Worm (Caenorhabditis elegans): ENCODE results near the gene F09E5.14.
"Not testable (repeated sequence)": the region's sequence is repeated elsewhere in the genome, so short reads cannot be mapped to it uniquely, and the experiment has no call there.

Gene F09E5.14

DNA sequence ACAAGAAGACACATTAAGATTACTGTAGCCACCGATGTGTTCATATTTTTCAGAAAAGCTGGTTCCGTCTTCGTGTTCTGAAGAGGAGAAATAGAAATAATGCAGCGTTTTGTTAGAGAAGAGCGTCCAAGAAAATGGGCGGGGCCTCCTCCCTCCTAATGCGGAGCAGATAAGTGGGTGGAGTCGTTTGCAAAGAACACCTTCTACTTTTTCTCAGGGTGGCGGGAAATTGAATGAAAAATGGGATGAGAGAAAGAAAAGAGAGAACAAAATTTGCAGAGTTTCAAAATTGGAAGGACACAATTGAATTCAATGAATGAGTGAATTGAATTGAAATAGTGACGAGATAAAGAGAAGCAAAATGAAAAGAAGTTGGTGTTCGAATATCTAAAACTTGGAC lies 21.0 kb upstream of the F09E5.14 start, which contains the start of gene F09E5.16:
Gene F09E5.16, minus strand, starts transcription at position 101 of the 400 bp plus-strand sequence.
- no peak for TF ChIP-seq W03F9.2 (tag; optimal IDR thresholded peaks at IDR 0.05)
- no peak for TF ChIP-seq dao-5 (tag; optimal IDR thresholded peaks at IDR 0.05)
- no peak for TF ChIP-seq him-1 (tag; optimal IDR thresholded peaks at IDR 0.05)

DNA sequence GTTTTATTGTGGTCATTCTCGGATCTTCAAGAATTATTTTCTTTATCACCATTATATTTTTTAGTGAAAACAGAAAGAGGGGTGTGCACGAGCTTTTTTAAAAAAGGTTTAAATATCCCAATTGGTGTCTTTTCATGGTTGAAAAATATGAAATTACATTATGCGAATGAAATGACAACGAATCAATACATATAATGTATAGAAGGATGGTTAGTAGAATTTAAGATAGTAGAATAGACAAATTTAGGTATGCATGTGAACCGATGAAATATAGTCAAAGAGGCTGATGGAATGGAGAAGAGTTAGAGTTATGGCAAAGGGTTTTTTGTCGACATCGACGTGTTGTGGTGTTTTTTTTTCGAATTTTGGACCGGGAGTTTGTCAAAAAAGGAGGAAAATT lies 19.8 kb upstream of the F09E5.14 start:
- no peak for TF ChIP-seq him-1 (tag; optimal IDR thresholded peaks at IDR 0.05)
- no peak for TF ChIP-seq dao-5 (tag; optimal IDR thresholded peaks at IDR 0.05)
- no peak for TF ChIP-seq W03F9.2 (tag; optimal IDR thresholded peaks at IDR 0.05)

DNA sequence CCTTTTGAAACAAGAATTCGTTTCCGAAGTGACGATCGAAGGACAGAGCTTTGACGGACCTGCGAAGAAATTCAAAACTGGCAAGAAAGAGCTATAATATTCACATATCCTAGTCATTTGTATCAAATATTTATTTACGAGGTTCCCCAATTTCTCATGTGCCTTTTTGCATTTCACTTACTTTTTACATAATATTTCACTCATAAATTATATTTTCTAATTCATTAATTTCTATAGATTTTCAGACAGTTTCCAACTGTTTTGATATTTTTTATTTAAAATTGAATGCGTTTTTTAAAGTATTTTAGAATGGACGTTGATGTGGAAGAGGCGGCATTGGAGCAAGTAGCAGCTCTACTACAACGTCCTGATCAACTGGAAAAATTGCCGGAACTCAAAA lies 14.6 kb upstream of the F09E5.14 start, which contains the start of gene sec-6:
Gene sec-6, plus strand, starts transcription at position 301 of the 400 bp plus-strand sequence.
- TF ChIP-seq him-1 (tag; optimal IDR thresholded peaks at IDR 0.05) = no peak
- TF ChIP-seq W03F9.2 (tag; optimal IDR thresholded peaks at IDR 0.05) = no peak
- TF ChIP-seq dao-5 (tag; optimal IDR thresholded peaks at IDR 0.05) = no peak

DNA sequence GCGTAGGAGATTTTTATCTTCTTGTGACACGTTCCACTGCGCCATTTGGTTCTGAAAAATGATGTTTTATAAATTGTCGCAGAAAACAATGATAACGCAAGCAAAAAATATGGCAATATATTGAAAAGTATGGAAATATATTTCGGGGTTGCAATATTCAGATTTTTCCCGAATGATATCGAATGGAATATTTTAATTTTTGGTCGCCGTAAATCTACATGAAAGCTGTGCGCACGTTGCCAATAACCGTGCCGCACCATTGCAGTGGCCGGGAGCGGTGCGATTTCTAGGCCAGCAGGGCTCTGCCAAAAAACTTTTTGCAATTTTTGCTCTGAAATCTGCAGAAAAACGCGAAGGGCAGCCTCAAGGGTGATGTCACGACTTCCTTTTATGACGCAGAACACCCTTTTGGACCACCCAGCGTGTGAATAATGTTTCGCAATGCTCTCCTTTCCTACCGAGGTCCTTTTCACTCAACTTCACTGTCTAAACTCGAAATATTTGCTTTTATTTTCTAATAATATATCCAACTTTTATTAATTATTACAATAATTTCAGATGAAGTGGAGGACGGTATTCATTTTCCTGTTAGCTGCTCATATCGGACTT lies 13.6 kb upstream of the F09E5.14 start, which contains the start of the genes F09E5.11 and bmy-1:
Gene F09E5.11, minus strand, starts transcription at position 51 of the 609 bp plus-strand sequence.
Gene bmy-1, plus strand, starts transcription at position 559 of the 609 bp plus-strand sequence.
- peak; percentile 38 for TF ChIP-seq him-1 (tag; optimal IDR thresholded peaks at IDR 0.05)
- peak; percentile 67 for TF ChIP-seq W03F9.2 (tag; optimal IDR thresholded peaks at IDR 0.05)
- TF ChIP-seq dao-5 (tag; optimal IDR thresholded peaks at IDR 0.05) = no peak

DNA sequence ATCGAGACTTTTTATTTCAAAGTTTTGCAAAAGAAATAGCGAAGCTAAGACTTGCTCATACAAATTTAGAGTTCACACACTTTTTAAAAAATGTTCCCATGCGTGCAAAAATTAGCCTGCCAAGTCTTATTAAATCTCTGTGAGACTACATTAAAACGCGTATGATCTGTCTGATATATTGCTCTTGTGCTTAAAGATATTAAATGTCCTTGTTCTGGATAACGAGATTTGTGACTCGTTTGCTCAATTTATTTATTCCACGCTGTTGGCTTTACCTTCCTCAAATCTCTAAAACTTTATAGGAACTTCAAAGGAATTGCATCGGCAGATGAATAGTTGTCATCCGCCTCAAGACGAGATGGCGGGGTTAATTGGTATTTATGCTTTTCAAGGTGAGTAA lies 10.7 kb upstream of the F09E5.14 start, which contains the start of gene srg-69:
Gene srg-69, plus strand, starts transcription at position 301 of the 400 bp plus-strand sequence.
- no peak for TF ChIP-seq dao-5 (tag; optimal IDR thresholded peaks at IDR 0.05)

DNA sequence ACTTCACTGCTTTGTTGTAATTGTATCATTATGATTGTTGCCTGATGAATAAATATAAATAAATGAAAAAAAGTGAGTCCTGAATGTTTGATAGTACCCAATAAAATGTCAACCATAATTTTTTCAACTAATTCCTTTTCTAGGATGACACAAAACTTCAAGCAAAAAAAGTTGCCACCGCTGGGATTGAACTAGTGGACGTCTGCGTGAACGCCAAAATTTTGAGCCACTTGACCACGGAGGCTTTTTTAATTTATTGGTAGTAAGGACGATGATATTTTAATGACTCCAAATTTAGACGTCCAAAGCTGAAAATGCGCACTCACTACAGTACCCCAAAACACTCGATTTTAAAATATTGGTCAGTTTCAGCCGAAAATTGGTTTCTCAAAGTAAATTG lies 9.0 kb upstream of the F09E5.14 start:
- TF ChIP-seq dao-5 (tag; optimal IDR thresholded peaks at IDR 0.05) (peak; percentile 46), W03F9.2 (tag; optimal IDR thresholded peaks at IDR 0.05) (no peak)

DNA sequence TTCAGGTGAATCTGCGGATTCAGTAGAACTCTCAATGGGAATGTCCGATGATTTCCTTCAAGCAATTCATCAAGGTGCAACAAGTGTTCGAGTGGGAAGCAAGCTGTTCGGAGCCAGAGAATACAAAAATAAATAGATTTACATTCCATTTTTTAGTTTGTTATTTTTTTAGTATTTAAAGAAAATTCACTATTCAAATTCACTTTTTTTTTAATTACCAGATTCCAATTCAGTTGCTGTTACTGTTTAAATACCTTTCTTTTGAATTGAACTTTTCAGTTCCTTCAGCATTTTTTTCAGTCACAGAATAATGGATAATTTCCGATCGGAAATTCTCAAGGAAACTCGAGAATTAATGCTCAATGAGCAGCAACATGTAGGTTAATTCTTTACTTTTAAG lies 7.1 kb upstream of the F09E5.14 start, which contains the start of gene F09E5.7:
Gene F09E5.7, plus strand, starts transcription at position 301 of the 400 bp plus-strand sequence.
- no peak for TF ChIP-seq W03F9.2 (tag; optimal IDR thresholded peaks at IDR 0.05)

DNA sequence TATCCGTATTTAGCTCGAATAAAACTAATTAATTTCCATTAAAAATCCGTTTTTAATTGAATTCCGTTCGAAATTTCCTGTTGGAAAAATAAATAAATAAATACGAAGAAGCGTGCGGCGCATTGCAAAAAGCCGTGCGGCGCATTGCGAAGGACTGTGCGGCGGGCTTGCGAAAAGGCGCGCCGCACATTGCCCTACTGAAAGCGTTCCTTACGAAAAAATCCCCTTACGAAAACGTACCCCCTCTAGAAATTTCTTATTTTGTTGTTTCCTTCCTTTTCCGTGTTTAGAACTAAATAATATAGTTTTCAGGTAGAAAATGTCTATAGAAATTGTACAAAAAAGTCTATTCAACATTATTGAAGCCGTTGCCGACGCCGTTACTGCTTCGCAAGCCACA lies 5.7 kb upstream of the F09E5.14 start, which contains the start of gene F09E5.8:
Gene F09E5.8, plus strand, starts transcription at position 313 of the 400 bp plus-strand sequence.
- TF ChIP-seq him-1, W03F9.2, dao-5 (tag; optimal IDR thresholded peaks at IDR 0.05): not testable (repeated sequence)

DNA sequence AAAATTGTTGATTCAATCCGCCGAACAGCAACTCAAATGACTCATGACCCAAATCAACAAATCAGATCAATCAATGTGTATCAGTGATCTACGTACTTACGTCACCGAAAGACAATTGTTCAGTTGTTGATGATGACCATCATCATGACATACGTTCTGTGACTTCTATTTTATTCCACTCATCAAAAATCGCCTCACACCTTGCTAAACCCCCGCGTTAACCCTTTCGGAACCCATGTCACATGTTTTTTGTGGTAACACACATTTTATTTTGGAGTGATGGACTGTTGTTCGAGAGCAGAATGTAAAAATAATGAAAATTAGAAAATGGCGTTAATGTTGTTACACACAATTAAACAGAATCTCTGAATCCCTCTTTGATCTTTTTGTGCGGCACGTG lies 2.3 kb downstream of the F09E5.14 start:
- no peak for TF ChIP-seq dao-5 (tag; optimal IDR thresholded peaks at IDR 0.05)
- no peak for TF ChIP-seq him-1 (tag; optimal IDR thresholded peaks at IDR 0.05)
- TF ChIP-seq W03F9.2 (tag; optimal IDR thresholded peaks at IDR 0.05) = no peak

DNA sequence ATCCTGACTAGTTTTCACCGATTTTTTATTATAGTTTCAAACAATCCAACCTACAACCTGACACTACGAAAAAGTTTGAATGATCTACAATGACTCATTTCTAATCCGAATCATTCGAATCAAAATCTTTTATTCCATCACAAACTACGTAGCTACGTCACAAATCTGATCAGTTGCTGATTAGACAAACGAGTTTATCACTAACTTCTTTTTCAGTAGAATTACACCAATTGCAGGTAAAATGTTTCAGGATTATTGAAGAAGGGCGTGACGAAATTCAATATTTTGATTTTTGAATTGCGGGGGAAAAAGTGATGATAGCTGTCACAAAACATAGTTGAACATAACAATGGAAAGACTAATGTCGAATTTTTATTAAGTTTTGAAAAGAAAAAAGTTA lies 3.1 kb downstream of the F09E5.14 start:
- TF ChIP-seq dao-5 (tag; optimal IDR thresholded peaks at IDR 0.05) (no peak), W03F9.2 (tag; optimal IDR thresholded peaks at IDR 0.05) (no peak), him-1 (tag; optimal IDR thresholded peaks at IDR 0.05) (no peak)

DNA sequence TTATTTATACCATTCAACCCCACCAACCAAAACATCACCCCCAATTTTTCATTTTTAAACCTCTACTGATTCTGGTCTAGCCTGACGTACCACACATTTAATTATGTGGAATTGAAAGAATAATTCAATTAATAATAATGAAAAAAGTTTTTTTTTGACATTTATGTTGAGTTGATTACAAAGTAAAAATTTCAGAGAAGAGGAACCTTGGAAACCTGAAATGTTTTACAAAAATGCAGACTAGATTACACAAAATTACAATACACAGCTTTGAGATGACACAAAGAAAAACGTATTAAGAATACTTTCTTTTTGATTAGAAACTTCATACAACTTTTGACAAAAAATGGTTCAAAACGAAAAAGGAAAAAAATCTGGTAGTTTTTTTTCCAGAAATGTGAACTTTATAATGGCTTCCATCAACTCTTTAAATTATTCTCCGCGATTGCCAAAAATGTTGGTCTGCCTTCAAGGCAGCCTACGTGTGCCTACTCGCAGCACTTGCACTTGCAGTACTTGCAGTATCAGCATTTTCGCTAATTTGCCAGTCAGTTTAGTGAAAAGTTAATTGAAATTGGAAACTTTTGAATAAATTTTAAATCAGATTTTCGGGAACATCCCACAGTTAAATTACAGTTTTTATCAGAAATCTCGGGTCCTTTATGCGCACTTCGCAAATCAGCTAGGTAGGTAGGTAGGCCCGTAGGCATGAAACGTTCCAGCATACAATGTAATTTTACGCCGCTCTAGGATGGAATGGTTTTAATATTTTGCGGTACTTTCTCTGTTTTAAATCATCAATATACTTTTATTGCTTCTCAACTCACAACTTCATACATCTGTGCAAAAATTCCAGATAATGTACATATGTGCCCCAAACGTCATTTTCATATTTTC lies 3.8 kb downstream of the F09E5.14 start:
- TF ChIP-seq W03F9.2 (tag; optimal IDR thresholded peaks at IDR 0.05) (no peak), him-1 (tag; optimal IDR thresholded peaks at IDR 0.05) (peak; percentile 60)

DNA sequence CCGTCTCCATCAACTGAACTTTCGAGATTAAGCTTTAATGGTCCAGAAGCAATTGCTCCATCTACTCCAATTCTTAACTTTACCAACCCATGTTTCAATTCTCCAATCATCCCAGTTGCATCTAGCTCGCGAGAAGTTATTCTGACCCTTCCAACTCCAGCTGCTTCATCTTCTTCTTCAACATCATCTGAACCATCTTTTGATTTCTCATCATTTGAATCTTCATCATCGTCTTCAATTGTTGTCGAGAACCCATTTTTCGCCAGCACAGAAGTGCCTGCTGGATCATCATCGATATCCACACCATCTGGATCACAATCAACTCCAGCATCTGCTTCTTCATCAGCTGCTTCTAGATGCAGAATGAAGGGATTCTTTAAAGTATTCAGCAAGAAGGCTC lies 5.1 kb downstream of the F09E5.14 start:
- TF ChIP-seq him-1 (tag; optimal IDR thresholded peaks at IDR 0.05) = no peak
- no peak for TF ChIP-seq W03F9.2 (tag; optimal IDR thresholded peaks at IDR 0.05)
- no peak for TF ChIP-seq dao-5 (tag; optimal IDR thresholded peaks at IDR 0.05)

DNA sequence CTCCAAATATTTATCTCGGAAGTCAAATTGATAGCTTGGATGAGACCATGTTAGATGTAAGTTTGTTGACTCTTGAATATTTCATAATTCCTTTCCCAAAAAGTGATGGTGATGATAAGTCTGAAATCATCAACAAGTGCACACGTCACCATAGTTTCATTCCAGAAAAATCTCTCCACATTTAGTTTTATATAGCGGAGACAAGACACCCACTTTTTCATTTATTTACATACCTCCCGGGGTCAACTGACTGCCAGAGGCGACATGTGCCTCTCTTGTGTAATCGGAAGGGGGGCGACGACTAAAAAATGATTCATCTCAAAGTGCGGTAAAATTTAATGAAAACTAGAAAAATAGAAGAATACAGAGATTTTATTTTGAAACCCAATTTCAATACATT lies 6.4 kb downstream of the F09E5.14 start:
- TF ChIP-seq W03F9.2 (tag; optimal IDR thresholded peaks at IDR 0.05) (no peak), him-1 (tag; optimal IDR thresholded peaks at IDR 0.05) (no peak), dao-5 (tag; optimal IDR thresholded peaks at IDR 0.05) (no peak)

DNA sequence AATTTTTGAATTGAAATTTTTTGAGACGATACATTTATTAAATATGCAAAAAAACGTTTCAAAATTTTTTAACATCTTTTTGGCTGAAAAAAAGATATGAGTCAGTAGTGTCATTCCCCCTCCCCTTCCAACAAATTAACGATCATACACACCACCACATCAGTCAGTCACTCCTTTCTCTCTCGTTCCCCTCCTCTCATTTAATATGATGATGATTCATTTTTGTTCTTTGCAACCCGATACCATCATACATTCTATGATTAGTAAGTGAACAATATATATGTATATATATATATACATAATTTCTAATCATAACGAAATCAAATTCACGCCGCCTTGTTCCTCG lies 7.2 kb downstream of the F09E5.14 start:
- TF ChIP-seq him-1 (tag; optimal IDR thresholded peaks at IDR 0.05) (no peak), dao-5 (tag; optimal IDR thresholded peaks at IDR 0.05) (no peak), W03F9.2 (tag; optimal IDR thresholded peaks at IDR 0.05) (no peak)
